Fruit fly (Drosophila melanogaster): ENCODE data around the gene rsh.

Gene rsh

DNA sequence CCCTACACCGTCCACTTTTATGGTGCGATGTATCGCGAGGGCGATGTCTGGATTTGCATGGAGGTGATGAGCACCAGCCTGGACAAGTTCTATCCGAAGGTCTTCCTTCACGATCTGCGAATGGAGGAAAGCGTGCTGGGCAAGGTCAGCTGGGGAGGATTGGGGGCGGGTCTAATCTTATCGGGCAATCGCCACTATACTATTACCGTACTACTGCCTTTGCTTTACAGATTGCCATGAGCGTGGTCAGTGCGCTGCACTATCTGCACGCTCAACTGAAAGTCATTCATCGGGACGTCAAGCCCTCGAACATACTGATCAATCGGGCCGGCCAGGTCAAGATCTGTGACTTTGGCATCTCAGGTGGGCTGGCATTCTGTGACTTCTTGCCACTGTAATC, 103.4 kb downstream of the rsh start:
- TF ChIP-seq psq (optimal IDR thresholded peaks at IDR 0.05): no peak

DNA sequence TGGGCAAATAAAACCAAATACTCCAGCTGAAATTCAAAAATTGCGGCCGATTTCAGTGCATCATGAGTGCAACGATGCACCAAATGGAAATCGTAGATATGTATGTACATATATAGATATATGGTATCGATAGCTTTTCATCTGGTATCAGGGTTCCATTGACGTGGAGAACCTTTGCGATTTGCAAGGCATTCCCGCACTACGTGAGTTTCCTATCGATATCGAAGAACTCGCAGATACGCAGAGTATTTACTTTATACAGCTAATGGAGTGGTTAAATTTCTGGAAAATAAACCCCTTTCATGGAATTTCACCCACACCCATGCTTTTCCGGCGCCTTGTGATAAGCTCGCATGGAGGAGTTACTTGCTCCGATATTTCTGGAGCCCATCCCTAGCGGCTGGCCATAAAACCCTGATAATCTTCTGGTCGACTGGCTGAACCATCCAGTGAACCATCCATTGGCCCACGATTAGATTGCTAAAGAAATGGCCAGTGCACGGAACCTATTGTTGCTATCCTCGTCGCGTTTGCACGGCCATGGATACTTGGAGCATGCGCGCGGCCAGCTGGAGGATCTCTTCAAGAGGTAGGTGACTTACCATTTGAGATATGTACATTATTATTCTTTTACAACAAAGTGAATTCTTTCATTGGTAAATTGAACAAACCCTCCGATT, 105.8 kb downstream of the rsh start, which contains the start of gene CG2200:
Gene CG2200, plus strand, starts transcription at position 215 of the 680 bp plus-strand sequence.
- TF ChIP-seq CG8478 (optimal IDR thresholded peaks at IDR 0.05) (no peak), pan (optimal IDR thresholded peaks at IDR 0.05) (no peak), usp (GFP tag; optimal IDR thresholded peaks at IDR 0.05) (no peak)

DNA sequence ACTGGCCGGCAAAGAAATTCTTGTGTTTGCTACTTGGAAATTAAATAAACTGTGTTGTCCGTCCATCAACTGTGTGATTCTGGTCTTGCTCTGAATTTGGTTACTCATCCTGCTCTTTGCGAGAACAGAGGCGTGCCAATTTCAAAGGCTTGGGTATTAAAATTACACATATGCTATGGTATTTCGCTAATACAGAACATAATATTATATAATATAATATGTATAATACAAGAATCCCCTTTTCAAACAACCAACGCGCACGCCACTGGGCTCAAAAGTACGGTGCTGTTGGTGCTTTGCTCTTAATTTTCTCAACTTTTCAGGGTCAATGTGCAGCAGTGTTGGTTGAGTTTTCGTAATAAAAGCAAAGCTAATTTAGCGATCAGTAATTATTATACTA, 111.5 kb downstream of the rsh start:
- no peak for TF ChIP-seq Dll (optimal IDR thresholded peaks at IDR 0.05)
- no peak for TF ChIP-seq psq (optimal IDR thresholded peaks at IDR 0.05)
- no peak for TF ChIP-seq pan (optimal IDR thresholded peaks at IDR 0.05)
- no peak for TF ChIP-seq EcR (GFP tag; optimal IDR thresholded peaks at IDR 0.05)
- TF ChIP-seq usp (GFP tag; optimal IDR thresholded peaks at IDR 0.05): no peak
- no peak for TF ChIP-seq CG8478 (optimal IDR thresholded peaks at IDR 0.05)

DNA sequence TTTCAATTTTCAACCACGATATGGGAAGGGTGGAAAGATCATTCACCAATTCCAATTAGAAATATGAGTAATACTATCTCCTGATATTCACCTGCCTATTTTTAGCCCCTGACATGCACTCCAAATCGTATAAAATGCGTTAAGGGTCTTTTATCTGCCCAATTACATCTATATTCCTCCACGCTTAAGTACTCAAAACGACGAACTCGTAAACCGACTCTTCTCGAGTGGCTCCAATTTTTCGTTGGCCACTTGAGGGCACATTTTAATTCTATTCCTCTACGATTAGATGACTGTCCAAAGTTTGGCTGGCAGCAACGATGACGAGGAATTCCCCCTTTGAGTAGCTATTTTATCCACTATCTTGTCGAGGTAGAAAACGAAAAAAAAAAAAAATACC, 113.4 kb downstream of the rsh start:
- no peak for TF ChIP-seq CG8478 (optimal IDR thresholded peaks at IDR 0.05)
- no peak for TF ChIP-seq Dll (optimal IDR thresholded peaks at IDR 0.05)
- no peak for TF ChIP-seq usp (GFP tag; optimal IDR thresholded peaks at IDR 0.05)
- TF ChIP-seq EcR (GFP tag; optimal IDR thresholded peaks at IDR 0.05): no peak
- TF ChIP-seq pan (optimal IDR thresholded peaks at IDR 0.05): no peak
- no peak for TF ChIP-seq psq (optimal IDR thresholded peaks at IDR 0.05)

DNA sequence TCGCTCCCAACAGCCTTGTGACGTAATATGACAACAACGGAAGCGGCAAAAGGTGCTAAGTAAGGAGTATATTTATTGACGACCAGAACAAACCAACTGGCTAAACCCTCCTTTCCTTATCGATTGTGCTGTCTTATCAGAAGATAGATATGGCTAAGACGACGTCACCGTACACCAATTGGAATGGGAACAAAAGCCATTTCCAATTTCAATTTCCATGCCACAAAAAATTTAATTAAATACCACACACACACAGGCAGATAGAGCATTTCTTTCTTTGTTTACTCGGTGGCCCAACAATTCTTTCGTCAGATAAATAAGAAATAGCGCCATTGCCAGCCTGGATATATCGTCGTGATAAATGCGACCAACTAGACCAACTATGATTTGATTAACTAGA, 116.2 kb downstream of the rsh start:
- TF ChIP-seq psq (optimal IDR thresholded peaks at IDR 0.05) (no peak), pan (optimal IDR thresholded peaks at IDR 0.05) (no peak), Dll (optimal IDR thresholded peaks at IDR 0.05) (no peak), CG8478 (optimal IDR thresholded peaks at IDR 0.05) (no peak), EcR (GFP tag; optimal IDR thresholded peaks at IDR 0.05) (no peak), usp (GFP tag; optimal IDR thresholded peaks at IDR 0.05) (no peak)

DNA sequence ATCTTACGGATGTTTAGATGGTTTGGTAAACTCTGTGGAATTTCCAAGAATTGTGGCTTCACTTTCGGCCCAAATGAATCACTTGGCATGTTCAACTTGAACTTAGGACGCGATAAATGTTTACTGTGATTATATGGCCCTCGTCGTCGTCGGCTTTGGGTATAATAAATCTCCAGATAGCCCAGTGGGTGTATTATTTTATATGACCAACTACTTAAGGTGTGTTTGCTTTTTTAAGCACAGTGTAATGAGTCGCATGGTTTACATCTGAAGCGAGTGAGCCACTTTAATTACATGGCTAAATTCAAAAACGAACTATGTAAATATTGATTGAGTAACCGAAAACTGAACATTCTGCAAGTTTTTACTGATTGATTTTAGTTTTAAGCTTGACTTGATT, 116.8 kb downstream of the rsh start:
- TF ChIP-seq Dll (optimal IDR thresholded peaks at IDR 0.05) (no peak), CG8478 (optimal IDR thresholded peaks at IDR 0.05) (no peak), psq (optimal IDR thresholded peaks at IDR 0.05) (no peak)

DNA sequence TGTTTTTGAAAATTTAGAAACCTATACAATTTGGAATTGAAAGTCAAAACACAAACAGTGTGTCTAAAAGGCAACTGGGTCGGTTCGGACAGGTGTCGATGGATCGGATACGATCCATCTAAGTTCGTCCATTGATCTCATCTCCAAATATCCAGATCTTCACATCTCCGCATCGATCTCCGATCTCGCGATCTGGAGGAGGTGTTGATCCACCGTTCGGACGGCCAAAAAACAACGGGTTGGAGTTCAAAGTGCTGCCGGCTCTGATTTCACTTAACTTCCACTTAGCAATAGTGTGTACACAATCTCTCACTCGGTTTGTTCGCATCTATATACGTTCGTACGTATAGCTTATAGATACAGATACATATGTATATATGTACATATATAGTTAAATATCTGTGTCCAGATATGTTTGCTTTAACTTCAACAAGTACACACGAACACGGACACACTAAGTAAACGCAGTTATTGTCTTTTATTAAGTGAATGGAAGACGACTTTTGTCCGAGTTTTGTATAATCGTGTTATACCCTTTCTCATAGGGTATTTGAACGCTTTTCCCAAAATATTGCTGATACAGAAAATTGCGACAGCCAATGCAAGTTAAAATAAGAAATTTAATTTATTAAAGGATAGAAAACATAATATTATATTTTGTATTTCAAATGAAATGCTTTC, 119.9 kb downstream of the rsh start, which contains the start of gene Fer3HCH:
Gene Fer3HCH, minus strand, starts transcription at position 51 of the 681 bp plus-strand sequence.
- TF ChIP-seq Dll (optimal IDR thresholded peaks at IDR 0.05): no peak
- TF ChIP-seq psq (optimal IDR thresholded peaks at IDR 0.05): no peak
- no peak for TF ChIP-seq CG8478 (optimal IDR thresholded peaks at IDR 0.05)
- TF ChIP-seq usp (GFP tag; optimal IDR thresholded peaks at IDR 0.05): no peak
- no peak for TF ChIP-seq pan (optimal IDR thresholded peaks at IDR 0.05)
- no peak for TF ChIP-seq EcR (GFP tag; optimal IDR thresholded peaks at IDR 0.05)

DNA sequence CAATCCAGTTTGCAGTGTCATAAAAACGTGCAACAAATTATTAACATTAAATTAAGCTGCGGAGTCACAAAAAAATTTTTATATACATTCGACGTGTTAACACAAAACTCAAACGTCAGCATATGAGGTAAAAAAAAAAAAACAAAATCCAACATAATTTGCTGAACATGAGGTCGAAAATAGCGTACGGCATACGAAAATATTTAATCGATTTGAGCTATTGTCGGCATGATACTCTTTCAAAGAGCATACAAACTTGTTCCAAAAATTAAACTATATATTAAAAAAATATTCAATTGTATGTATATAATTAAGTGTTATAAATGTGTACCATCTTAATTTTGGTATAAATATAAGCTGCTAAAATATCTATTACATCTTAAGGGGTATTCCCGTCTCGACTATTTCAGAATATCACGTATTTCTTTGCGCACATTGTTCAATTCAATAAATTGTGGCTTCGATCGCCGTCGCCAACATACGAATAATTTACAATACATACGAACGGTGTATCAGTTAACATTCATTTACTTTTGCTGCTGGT, 121.2 kb downstream of the rsh start:
- TF ChIP-seq EcR (GFP tag; optimal IDR thresholded peaks at IDR 0.05) (no peak), psq (optimal IDR thresholded peaks at IDR 0.05) (no peak), usp (GFP tag; optimal IDR thresholded peaks at IDR 0.05) (no peak), Dll (optimal IDR thresholded peaks at IDR 0.05) (no peak), CG8478 (optimal IDR thresholded peaks at IDR 0.05) (no peak), pan (optimal IDR thresholded peaks at IDR 0.05) (no peak)

DNA sequence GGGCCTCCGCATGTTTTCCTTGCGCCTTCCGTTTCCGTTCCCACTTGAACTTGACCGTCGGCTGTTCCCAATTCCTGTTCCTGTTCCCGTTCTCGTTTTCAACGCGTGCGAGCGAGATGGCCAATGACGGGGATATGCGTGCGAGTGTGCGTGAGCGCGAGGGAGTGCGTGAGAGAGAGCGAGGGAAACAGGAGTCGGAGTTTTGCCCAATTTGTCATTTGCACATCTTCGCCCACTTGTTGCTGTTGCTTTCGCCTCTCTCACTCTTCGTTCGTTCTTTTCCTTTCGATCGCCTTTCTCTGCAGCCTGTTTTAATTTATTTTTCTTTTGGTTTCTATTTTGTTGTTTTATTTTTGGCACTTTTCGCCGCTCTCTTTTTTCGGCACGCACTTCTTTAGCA, 123.4 kb downstream of the rsh start:
- TF ChIP-seq pan (optimal IDR thresholded peaks at IDR 0.05): no peak
- no peak for TF ChIP-seq Dll (optimal IDR thresholded peaks at IDR 0.05)
- no peak for TF ChIP-seq psq (optimal IDR thresholded peaks at IDR 0.05)
- TF ChIP-seq CG8478 (optimal IDR thresholded peaks at IDR 0.05): no peak
- no peak for TF ChIP-seq usp (GFP tag; optimal IDR thresholded peaks at IDR 0.05)
- TF ChIP-seq EcR (GFP tag; optimal IDR thresholded peaks at IDR 0.05): no peak

DNA sequence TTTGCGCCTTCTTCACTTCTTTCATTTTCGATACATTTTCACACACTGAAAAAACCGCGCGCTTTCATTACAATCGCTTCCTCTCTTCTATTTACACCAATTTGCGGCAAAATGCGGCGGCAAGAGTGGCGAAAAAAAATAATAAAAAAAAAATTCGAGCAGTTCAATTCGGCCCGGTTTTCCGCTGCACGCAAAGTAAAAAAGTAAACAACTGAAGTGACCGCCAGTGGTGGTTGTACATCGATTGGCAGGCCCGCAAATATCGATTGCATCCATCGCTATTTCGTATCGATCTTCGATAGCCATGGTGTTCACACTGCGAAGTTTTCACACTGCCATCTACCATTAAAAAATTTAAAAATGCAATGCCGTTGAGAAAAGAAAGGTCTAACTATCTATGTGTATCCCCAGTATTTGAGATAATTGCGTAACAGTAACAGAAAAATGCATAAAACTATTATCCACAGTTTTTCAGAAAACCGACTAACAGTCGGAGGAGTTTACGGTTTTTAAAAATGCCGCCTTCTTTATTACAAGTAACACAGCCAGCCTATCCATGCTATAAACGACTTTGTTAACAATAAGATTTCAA, 123.9 kb downstream of the rsh start, which contains the start of gene Chpf:
Gene Chpf, minus strand, starts transcription at position 225 of the 592 bp plus-strand sequence.
- no peak for TF ChIP-seq EcR (GFP tag; optimal IDR thresholded peaks at IDR 0.05)
- TF ChIP-seq Dll (optimal IDR thresholded peaks at IDR 0.05): no peak
- no peak for TF ChIP-seq pan (optimal IDR thresholded peaks at IDR 0.05)
- no peak for TF ChIP-seq CG8478 (optimal IDR thresholded peaks at IDR 0.05)
- TF ChIP-seq usp (GFP tag; optimal IDR thresholded peaks at IDR 0.05): no peak
- no peak for TF ChIP-seq psq (optimal IDR thresholded peaks at IDR 0.05)

DNA sequence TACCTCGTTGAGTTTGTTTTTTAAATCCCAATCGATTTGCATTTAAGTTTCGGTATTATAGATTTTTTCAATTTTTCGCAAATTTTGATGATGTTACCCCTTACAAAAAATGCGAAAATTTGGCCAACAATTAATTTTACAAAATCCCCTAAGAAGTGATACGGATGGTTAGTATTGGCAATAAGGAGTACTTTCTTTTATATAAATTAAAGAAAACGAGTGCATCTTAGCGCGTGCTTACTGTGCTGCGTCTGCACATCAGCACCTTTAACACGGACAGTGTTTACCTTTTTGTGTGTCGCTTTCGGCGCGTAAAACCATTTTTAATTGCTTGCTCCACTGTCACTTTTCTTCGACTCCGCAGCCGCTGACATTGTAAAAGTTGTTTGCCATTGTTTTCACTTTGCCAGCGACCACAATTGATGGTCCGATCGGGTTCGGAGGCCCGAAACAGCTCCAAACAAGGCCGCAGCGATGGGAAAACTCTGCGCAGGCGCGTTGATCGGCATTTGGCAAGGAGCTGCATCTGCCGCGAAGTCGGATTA, 125.5 kb downstream of the rsh start:
- TF ChIP-seq CG8478 (optimal IDR thresholded peaks at IDR 0.05) (no peak), psq (optimal IDR thresholded peaks at IDR 0.05) (no peak), EcR (GFP tag; optimal IDR thresholded peaks at IDR 0.05) (no peak), pan (optimal IDR thresholded peaks at IDR 0.05) (no peak), Dll (optimal IDR thresholded peaks at IDR 0.05) (no peak), usp (GFP tag; optimal IDR thresholded peaks at IDR 0.05) (no peak)

DNA sequence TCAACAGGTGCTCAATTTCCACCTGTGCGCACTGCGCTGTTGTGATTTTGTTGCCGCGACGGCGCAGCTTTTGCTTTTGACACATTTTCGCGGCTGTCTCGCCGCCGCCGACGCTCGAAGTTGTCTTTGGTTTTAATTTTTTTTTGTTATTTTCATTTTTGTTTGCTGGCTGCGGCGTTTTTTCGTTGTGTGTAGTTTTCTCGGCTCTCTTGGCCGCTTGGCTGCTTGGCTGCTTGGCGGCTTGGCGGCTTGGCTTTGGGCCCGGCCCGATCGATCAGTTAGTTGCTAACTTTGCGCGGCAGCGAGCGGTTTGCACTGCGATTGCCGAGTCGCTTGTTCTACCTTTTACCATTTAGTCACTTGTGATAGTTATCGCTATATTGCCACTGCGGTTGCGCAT, 126.4 kb downstream of the rsh start, which contains the start of gene CG42237:
Gene CG42237, plus strand, starts transcription at position 271 of the 400 bp plus-strand sequence.
- no peak for TF ChIP-seq psq (optimal IDR thresholded peaks at IDR 0.05)
- TF ChIP-seq Dll (optimal IDR thresholded peaks at IDR 0.05): no peak
- TF ChIP-seq CG8478 (optimal IDR thresholded peaks at IDR 0.05): no peak
- TF ChIP-seq usp (GFP tag; optimal IDR thresholded peaks at IDR 0.05): no peak

Measured in whole organism.